Worm (Caenorhabditis elegans): ENCODE measurements around the gene gnrr-6.

DNA sequence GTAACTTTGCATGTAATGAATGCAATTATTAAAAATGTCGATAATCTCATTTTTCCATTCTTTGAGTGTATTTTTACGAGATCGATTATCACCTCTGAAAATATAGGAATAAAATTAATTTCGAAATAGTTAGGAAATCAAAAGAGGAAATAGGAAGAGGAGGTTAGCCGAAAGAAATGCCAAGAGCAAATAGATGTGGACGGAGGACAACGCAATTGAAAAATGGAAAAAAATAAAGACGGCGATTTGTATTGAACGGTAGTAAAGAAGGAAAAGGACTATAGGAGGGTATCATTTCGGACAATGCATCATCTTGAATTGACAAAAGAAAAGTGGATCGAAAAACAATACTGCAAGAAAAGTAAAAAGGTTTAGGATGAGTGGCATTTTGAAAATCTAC, 10.8 kb downstream of the gnrr-6 start, which contains the start of gene F13D2.1:
- TF ChIP-seq klf-2 (GFP tag; conservative IDR thresholded peaks at IDR 0.05): no peak
- no peak for TF ChIP-seq ztf-29 (GFP tag; IDR thresholded peaks at IDR 0.05)
- no peak for TF ChIP-seq cog-1 (tag; optimal IDR thresholded peaks at IDR 0.05)
- no peak for TF ChIP-seq flt-1 (GFP tag; IDR thresholded peaks at IDR 0.05)
- TF ChIP-seq tab-1 (GFP tag; IDR thresholded peaks at IDR 0.05): no peak
- TF ChIP-seq med-1 (GFP tag; optimal IDR thresholded peaks at IDR 0.05; ENCODE audit: insufficient read depth): no peak
- TF ChIP-seq ref-1 (GFP tag; conservative IDR thresholded peaks at IDR 0.05): no peak
